Fruit fly (Drosophila melanogaster) whole organism, embryonic: Measurements from ENCODE around the gene CG32095.

Experiments
- ATbp ChIP-seq: fragments of 200-800 bp; sonication (Bioruptor generic); optimal IDR thresholded peaks from 2 replicates; lab custom pipeline; 2017; ENCODE audit warnings: missing biosample characterization, mild to moderate bottlenecking, missing genetic modification characterization, missing genetic modification reagents
- Antp ChIP-seq: fragments of 200-800 bp; sonication (Bioruptor generic); optimal IDR thresholded peaks from 3 replicates; lab custom pipeline; 2016; ENCODE audit warnings: missing biosample characterization, missing genetic modification characterization
- Atf-2 ChIP-seq: fragments of 200-800 bp; sonication (Bioruptor generic); optimal IDR thresholded peaks from 2 replicates; lab custom pipeline; 2016; ENCODE audit warnings: missing biosample characterization, missing genetic modification characterization
- B-H2 ChIP-seq: fragments of 200-800 bp; sonication (Bioruptor generic); optimal IDR thresholded peaks from 2 replicates; lab custom pipeline; 2018; ENCODE audit warnings: missing biosample characterization, mild to moderate bottlenecking, missing genetic modification characterization
- CG10147 ChIP-seq: fragments of 200-800 bp; sonication (Bioruptor generic); optimal IDR thresholded peaks from 2 replicates; lab custom pipeline; 2019; ENCODE audit warnings: missing biosample characterization, mild to moderate bottlenecking, missing genetic modification characterization, moderate library complexity
- CG10267 ChIP-seq: fragments of 200-800 bp; sonication (Bioruptor generic); optimal IDR thresholded peaks from 2 replicates; lab custom pipeline; 2018; ENCODE audit warnings: missing biosample characterization, mild to moderate bottlenecking, missing genetic modification characterization, moderate library complexity
- CG11247 ChIP-seq: fragments of 200-800 bp; sonication (Bioruptor generic); IDR thresholded peaks from 2 replicates; pipeline ENCODE4 v1.3.6; 2022; ENCODE audit warnings: missing biosample characterization, missing genetic modification characterization
- CG11504 ChIP-seq: fragments of 200-800 bp; sonication (Bioruptor generic); optimal IDR thresholded peaks from 3 replicates; lab custom pipeline; 2019; ENCODE audit warnings: missing biosample characterization, mild to moderate bottlenecking, missing genetic modification characterization, moderate library complexity
- CG12391 ChIP-seq: fragments of 200-800 bp; sonication (Bioruptor generic); optimal IDR thresholded peaks from 3 replicates; lab custom pipeline; 2018; ENCODE audit warnings: missing biosample characterization, mild to moderate bottlenecking, missing genetic modification characterization, moderate library complexity
- CG13123 ChIP-seq: fragments of 200-800 bp; sonication (Bioruptor generic); optimal IDR thresholded peaks from 2 replicates; lab custom pipeline; 2016; ENCODE audit warnings: missing biosample characterization, missing genetic modification characterization
- CG1602 ChIP-seq: fragments of 200-800 bp; sonication (Bioruptor generic); optimal IDR thresholded peaks from 3 replicates; lab custom pipeline; 2016; ENCODE audit warnings: missing biosample characterization, missing genetic modification characterization
- CG1603 ChIP-seq: fragments of 200-800 bp; sonication (Bioruptor generic); optimal IDR thresholded peaks from 2 replicates; lab custom pipeline; 2019; ENCODE audit warnings: missing biosample characterization, mild to moderate bottlenecking, missing genetic modification characterization, moderate library complexity
- CG17802 ChIP-seq: fragments of 200-800 bp; sonication (Bioruptor generic); optimal IDR thresholded peaks from 2 replicates; lab custom pipeline; 2018; ENCODE audit warnings: missing biosample characterization, mild to moderate bottlenecking, missing genetic modification characterization, moderate library complexity
- CG31365 ChIP-seq: fragments of 200-800 bp; sonication (Bioruptor generic); optimal IDR thresholded peaks from 2 replicates; lab custom pipeline; 2018; ENCODE audit warnings: missing biosample characterization, mild to moderate bottlenecking, missing genetic modification characterization
- CG33557 ChIP-seq: fragments of 200-800 bp; sonication (Bioruptor generic); optimal IDR thresholded peaks from 2 replicates; lab custom pipeline; 2019; ENCODE audit warnings: missing biosample characterization, mild to moderate bottlenecking, missing genetic modification characterization, moderate library complexity
- CG4730 ChIP-seq: fragments of 200-800 bp; sonication (Bioruptor generic); IDR thresholded peaks from 2 replicates; pipeline ENCODE4 v1.3.6; 2022; ENCODE audit warnings: missing biosample characterization, missing genetic modification characterization
- CG5953 ChIP-seq: fragments of 200-800 bp; sonication (Bioruptor generic); IDR thresholded peaks from 2 replicates; pipeline ENCODE4 v1.3.6; 2022; ENCODE audit warnings: missing biosample characterization, missing genetic modification characterization
- CG7372 ChIP-seq: fragments of 200-800 bp; sonication (Bioruptor generic); IDR thresholded peaks from 2 replicates; pipeline ENCODE4 v1.3.6; 2022; ENCODE audit warnings: missing biosample characterization, missing genetic modification characterization
- CG7963 ChIP-seq: fragments of 200-800 bp; sonication (Bioruptor generic); IDR thresholded peaks from 3 replicates; pipeline ENCODE4 v1.3.6; 2022; ENCODE audit warnings: missing biosample characterization, missing genetic modification characterization; ENCODE audit not compliant: partially characterized antibody
- CG8944 ChIP-seq: fragments of 200-800 bp; sonication (Bioruptor generic); optimal IDR thresholded peaks from 3 replicates; lab custom pipeline; 2016; ENCODE audit warnings: missing biosample characterization, missing genetic modification characterization
- CG9215 ChIP-seq: fragments of 200-800 bp; sonication (Bioruptor generic); IDR thresholded peaks from 2 replicates; pipeline ENCODE4 v1.3.6; 2022; ENCODE audit warnings: missing biosample characterization, missing genetic modification characterization
- CG9797 ChIP-seq: fragments of 200-800 bp; sonication (Bioruptor generic); optimal IDR thresholded peaks from 3 replicates; lab custom pipeline; 2018; ENCODE audit warnings: missing biosample characterization, mild to moderate bottlenecking, missing genetic modification characterization
- CG9932 ChIP-seq: fragments of 200-800 bp; sonication (Bioruptor generic); IDR thresholded peaks from 2 replicates; pipeline ENCODE4 v1.3.6; 2022; ENCODE audit warnings: missing biosample characterization, missing genetic modification characterization
- CHES-1-like ChIP-seq: fragments of 200-800 bp; sonication (Bioruptor generic); optimal IDR thresholded peaks from 2 replicates; lab custom pipeline; 2016; ENCODE audit warnings: missing biosample characterization, missing genetic modification characterization
- Doc3 ChIP-seq: fragments of 200-800 bp; sonication (Bioruptor generic); IDR thresholded peaks from 3 replicates; pipeline ENCODE4 v1.3.6; 2022; ENCODE audit warnings: missing biosample characterization, missing genetic modification characterization; ENCODE audit not compliant: partially characterized antibody
- E2f2 ChIP-seq: fragments of 200-800 bp; sonication (Bioruptor generic); IDR thresholded peaks from 2 replicates; pipeline ENCODE4 v1.3.6; 2022; ENCODE audit warnings: missing biosample characterization, missing genetic modification characterization
- Elba2 ChIP-seq: fragments of 200-800 bp; sonication (Bioruptor generic); optimal IDR thresholded peaks from 3 replicates; lab custom pipeline; 2016; ENCODE audit warnings: missing biosample characterization, missing genetic modification characterization
- Gsc ChIP-seq: fragments of 200-800 bp; sonication (Bioruptor generic); IDR thresholded peaks from 2 replicates; pipeline ENCODE4 v1.3.6; 2022; ENCODE audit warnings: missing biosample characterization, missing genetic modification characterization
- Oli ChIP-seq: fragments of 200-800 bp; sonication (Bioruptor generic); optimal IDR thresholded peaks from 2 replicates; lab custom pipeline; 2018; ENCODE audit warnings: missing biosample characterization, mild to moderate bottlenecking, missing genetic modification characterization, moderate library complexity
- PHDP ChIP-seq: fragments of 200-800 bp; sonication (Bioruptor generic); optimal IDR thresholded peaks from 3 replicates; lab custom pipeline; 2018; ENCODE audit warnings: missing biosample characterization, mild to moderate bottlenecking, missing genetic modification characterization, moderate library complexity
- Pdp1 ChIP-seq, 2 experiments: fragments of 200-800 bp; sonication (Bioruptor generic); optimal IDR thresholded peaks; 3 replicates each; lab custom pipeline; 2016; ENCODE audit warnings: missing biosample characterization in 2 of 2, missing genetic modification characterization in 2 of 2, mild to moderate bottlenecking in 1 of 2, moderate library complexity in 1 of 2
- Poxn ChIP-seq: fragments of 200-800 bp; sonication (Bioruptor generic); IDR thresholded peaks from 2 replicates; pipeline ENCODE4 v1.3.6; 2022; ENCODE audit warnings: missing biosample characterization, missing genetic modification characterization
- Sox102F ChIP-seq: fragments of 200-800 bp; sonication (Bioruptor generic); optimal IDR thresholded peaks from 2 replicates; lab custom pipeline; 2018; ENCODE audit warnings: missing biosample characterization, mild to moderate bottlenecking, missing genetic modification characterization, moderate library complexity
- YL-1 ChIP-seq: fragments of 200-800 bp; sonication (Bioruptor generic); optimal IDR thresholded peaks from 3 replicates; lab custom pipeline; 2017; ENCODE audit warnings: missing biosample characterization, mild to moderate bottlenecking, missing genetic modification characterization
- cg ChIP-seq: fragments of 200-800 bp; sonication (Bioruptor generic); optimal IDR thresholded peaks from 3 replicates; lab custom pipeline; 2019; ENCODE audit warnings: missing biosample characterization, mild to moderate bottlenecking, missing genetic modification characterization, moderate library complexity
- da ChIP-seq: fragments of 200-800 bp; sonication (Bioruptor generic); optimal IDR thresholded peaks from 2 replicates; lab custom pipeline; 2016; ENCODE audit warnings: missing biosample characterization, missing genetic modification characterization
- eve ChIP-seq, 2 experiments: fragments of >200 bp; optimal IDR thresholded peaks; 2 replicates each; lab custom pipeline; 2017; ENCODE audit warnings: missing biosample characterization in 2 of 2, missing genetic modification characterization in 2 of 2
- hth ChIP-seq: fragments of >200 bp; optimal IDR thresholded peaks from 2 replicates; lab custom pipeline; 2017; ENCODE audit warnings: inconsistent platforms
- kni ChIP-seq: fragments of 200-800 bp; sonication (Bioruptor generic); optimal IDR thresholded peaks from 3 replicates; lab custom pipeline; 2017; ENCODE audit warnings: mild to moderate bottlenecking, missing biosample characterization, missing genetic modification reagents, missing genetic modification characterization
- lilli ChIP-seq: fragments of 200-800 bp; sonication (Bioruptor generic); optimal IDR thresholded peaks from 3 replicates; lab custom pipeline; 2016; ENCODE audit warnings: missing biosample characterization, missing genetic modification characterization
- mirr ChIP-seq: fragments of 200-800 bp; sonication (Bioruptor generic); optimal IDR thresholded peaks from 3 replicates; lab custom pipeline; 2018; ENCODE audit warnings: missing biosample characterization, mild to moderate bottlenecking, missing genetic modification characterization
- phol ChIP-seq: fragments of 200-800 bp; sonication (Bioruptor generic); optimal IDR thresholded peaks from 3 replicates; lab custom pipeline; 2018; ENCODE audit warnings: missing biosample characterization, mild to moderate bottlenecking, missing genetic modification characterization, moderate library complexity
- row ChIP-seq: fragments of 200-800 bp; sonication (Bioruptor generic); IDR thresholded peaks from 3 replicates; pipeline ENCODE4 v1.3.6; 2022; ENCODE audit warnings: missing biosample characterization, missing genetic modification characterization
- scrt ChIP-seq: fragments of 200-800 bp; sonication (Bioruptor generic); optimal IDR thresholded peaks from 2 replicates; lab custom pipeline; 2018; ENCODE audit warnings: missing biosample characterization, mild to moderate bottlenecking, missing genetic modification characterization, moderate library complexity
- sens ChIP-seq: fragments of 200-800 bp; sonication (Bioruptor generic); peaks from one replicate; lab custom pipeline; 2016; ENCODE audit warnings: missing biosample characterization, missing genetic modification characterization
- tin ChIP-seq: fragments of 200-800 bp; sonication (Bioruptor generic); optimal IDR thresholded peaks from 3 replicates; lab custom pipeline; 2016; ENCODE audit warnings: missing biosample characterization, missing genetic modification characterization
- toy ChIP-seq: fragments of 200-800 bp; sonication (Bioruptor generic); IDR thresholded peaks from 2 replicates; pipeline ENCODE4 v1.3.6; 2022; ENCODE audit warnings: missing biosample characterization, missing genetic modification characterization
- twi ChIP-seq: fragments of 200-800 bp; optimal IDR thresholded peaks from 2 replicates; lab custom pipeline; 2019; ENCODE audit warnings: missing biosample characterization, mild to moderate bottlenecking, missing genetic modification characterization, moderate library complexity
- vvl ChIP-seq: fragments of 200-800 bp; sonication (Bioruptor generic); IDR thresholded peaks from 2 replicates; pipeline ENCODE4 v1.3.6; 2022; ENCODE audit warnings: missing biosample characterization, missing genetic modification characterization

The CG32095 gene

DNA sequence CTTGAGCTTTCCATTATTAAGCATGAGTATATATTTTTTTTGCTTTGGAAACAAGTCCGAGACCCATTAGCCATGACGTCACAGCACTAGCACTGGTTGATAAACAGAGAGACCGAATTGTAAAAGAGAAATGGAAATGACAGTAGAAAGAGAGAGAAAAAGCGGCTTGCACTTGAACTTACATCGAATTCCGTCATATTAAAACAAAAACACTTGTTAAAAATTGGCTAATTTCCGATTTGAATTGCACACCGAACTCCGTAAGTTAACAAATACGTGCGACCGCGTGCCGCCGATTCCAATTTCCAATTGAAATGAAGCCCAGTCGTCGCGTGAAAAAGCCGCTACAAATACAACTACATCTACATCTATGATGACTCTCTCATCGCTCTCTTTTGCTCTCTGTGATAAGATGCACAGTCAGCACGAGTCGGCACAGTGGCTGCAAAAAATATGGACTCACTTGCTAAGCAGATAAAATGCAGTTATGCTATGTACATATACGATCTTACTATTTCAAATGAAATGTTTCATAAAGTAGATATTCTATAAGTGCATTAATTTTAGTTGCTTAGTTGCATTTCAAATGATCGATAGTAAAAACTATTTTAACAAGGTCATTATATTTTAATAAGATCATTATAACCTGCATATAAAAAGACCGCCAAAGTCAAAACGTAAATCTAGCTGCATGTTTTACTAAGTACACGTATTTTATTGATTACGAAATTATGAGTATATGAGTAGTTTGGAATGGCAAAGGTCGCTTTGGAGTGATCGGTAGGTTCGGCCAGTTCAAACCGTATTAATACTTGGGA is 5.7 kb downstream of the CG32095 start (continued):
- no peak for TF ChIP-seq CG10147
- no peak for TF ChIP-seq Gsc (GFP tag; lab: Robert Waterston, UW)
- peak; percentile 44 for TF ChIP-seq PHDP (tag; lab: Kevin White, UChicago)
- no peak for TF ChIP-seq da (GFP tag; lab: Kevin White, UChicago)
- TF ChIP-seq phol: peak; percentile 19
- TF ChIP-seq CG9797: no peak
- TF ChIP-seq Poxn (GFP tag; lab: Robert Waterston, UW): 0 out of 2 replicates have a peak, but pooled peaks have one; percentile 19
- TF ChIP-seq CG5953 (GFP tag; lab: Robert Waterston, UW): no peak
- 0 out of 2 replicates have a peak, but pooled peaks have one; percentile 32 for TF ChIP-seq CG11247
- TF ChIP-seq eve (GFP tag; optimal IDR thresholded peaks at IDR 0.05; lab: Kevin White, UChicago): no peak
- peak; percentile 12 for TF ChIP-seq scrt (GFP tag; lab: Kevin White, UChicago)
- peak; percentile 4 for TF ChIP-seq CG31365 (tag; lab: Kevin White, UChicago)
- TF ChIP-seq Pdp1 (GFP tag; optimal IDR thresholded peaks at IDR 0.05; lab: Kevin White, UChicago): peak; percentile 13 to 45
- TF ChIP-seq Oli (tag; lab: Kevin White, UChicago): peak; percentile 17
- TF ChIP-seq CG1603 (tag; lab: Kevin White, UChicago): no peak
- TF ChIP-seq CG7372 (GFP tag; lab: Robert Waterston, UW): 0 out of 2 replicates have a peak, but pooled peaks have one; percentile 28
- TF ChIP-seq tin (GFP tag; lab: Kevin White, UChicago): peak; percentile 4
- TF ChIP-seq CG17802: no peak
- TF ChIP-seq sens: peak; percentile 72
- TF ChIP-seq CG10267 (tag; lab: Kevin White, UChicago): peak; percentile 11
- peak; percentile 53 for TF ChIP-seq lilli
- no peak for TF ChIP-seq Doc3
- no peak for TF ChIP-seq twi
- no peak for TF ChIP-seq ATbp (GFP tag; lab: Kevin White, UChicago)
- peak; percentile 55 for TF ChIP-seq CG9932 (GFP tag; lab: Robert Waterston, UW)
- peak; percentile 54 for TF ChIP-seq mirr (GFP tag; lab: Kevin White, UChicago)
- peak; percentile 32; the same call in 1 of the 2 replicates for TF ChIP-seq E2f2 (GFP tag; lab: Robert Waterston, UW)
- TF ChIP-seq kni: peak; percentile 28
- TF ChIP-seq CG8944: no peak
- TF ChIP-seq CG12391 (tag; lab: Kevin White, UChicago): peak; percentile 51
- no peak for TF ChIP-seq Sox102F (GFP tag; lab: Kevin White, UChicago)
- TF ChIP-seq Elba2: peak; percentile 71
- TF ChIP-seq CG9215 (GFP tag; lab: Robert Waterston, UW): no peak
- TF ChIP-seq CG13123 (GFP tag; lab: Kevin White, UChicago): peak; percentile 1
- TF ChIP-seq CG33557 (GFP tag; lab: Kevin White, UChicago): no peak
- TF ChIP-seq CHES-1-like (GFP tag; lab: Kevin White, UChicago): no peak
- TF ChIP-seq CG1602 (GFP tag; lab: Kevin White, UChicago): peak; percentile 11
- TF ChIP-seq vvl (GFP tag; lab: Robert Waterston, UW): peak; percentile 83
- TF ChIP-seq cg (GFP tag; lab: Kevin White, UChicago): peak; percentile 86
- TF ChIP-seq hth (lab: Kevin White, UChicago): no peak
- peak; percentile 78 for TF ChIP-seq row (GFP tag; lab: Robert Waterston, UW)
- TF ChIP-seq Atf-2 (GFP tag; lab: Kevin White, UChicago): peak; percentile 17
- no peak for TF ChIP-seq toy (GFP tag; lab: Robert Waterston, UW)
- TF ChIP-seq B-H2 (GFP tag; lab: Kevin White, UChicago): no peak
- peak; percentile 70 for TF ChIP-seq CG11504 (tag; lab: Kevin White, UChicago)
- TF ChIP-seq Antp (GFP tag; lab: Kevin White, UChicago): peak; percentile 15
- no peak for TF ChIP-seq CG7963 (GFP tag; lab: Robert Waterston, UW)
- no peak for TF ChIP-seq CG4730
- TF ChIP-seq YL-1 (GFP tag; lab: Kevin White, UChicago): peak; percentile 10
